Fruit fly (Drosophila melanogaster): ENCODE data around the gene XNP.

XNP gene

DNA sequence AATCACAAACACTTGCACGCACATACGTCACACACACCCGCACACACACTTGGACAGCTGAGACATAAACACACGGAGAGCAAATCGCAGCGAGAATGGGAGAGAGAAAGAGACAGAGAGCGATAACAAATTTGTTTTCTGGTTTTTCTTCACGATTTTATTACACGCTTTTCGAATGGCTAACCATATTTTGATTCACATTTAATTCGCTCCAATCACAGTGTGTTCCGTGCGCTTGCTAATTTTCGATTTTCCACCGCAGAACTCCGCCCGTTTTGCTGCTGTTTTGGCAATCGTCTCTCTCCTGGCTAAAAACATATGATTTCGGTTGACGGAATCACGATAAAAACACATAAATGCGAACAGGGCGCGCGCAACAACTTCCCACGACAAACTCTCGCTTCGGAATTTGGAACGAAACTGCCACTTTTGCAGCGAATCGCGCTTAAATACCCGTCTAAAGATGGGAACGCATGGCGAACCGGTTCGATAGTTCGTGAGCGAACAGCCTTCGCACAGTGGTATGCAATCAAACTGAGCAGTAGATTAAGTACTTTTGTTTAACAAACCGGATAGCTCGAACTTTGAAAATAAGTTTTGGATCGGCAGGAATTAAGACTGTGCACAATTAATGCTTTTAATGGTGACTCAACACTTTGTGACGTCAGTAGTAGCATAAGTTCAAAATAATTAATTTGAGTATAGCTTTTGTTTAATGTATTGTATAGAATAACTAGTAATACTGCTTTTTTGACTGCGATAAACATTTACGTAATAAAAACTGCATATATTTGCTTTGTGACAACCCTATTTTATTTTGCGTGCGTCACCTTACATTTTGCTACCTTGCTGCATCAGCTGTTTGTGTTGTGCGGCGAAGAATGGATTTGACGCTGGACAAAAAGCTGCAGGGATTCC lies 9.7 kb downstream of the XNP start, which contains the start of the genes Fur1 and Vps33B (continued):
- TF ChIP-seq Trl (optimal IDR thresholded peaks at IDR 0.05) (peak; percentile 75 to 95), Trl (GFP tag; optimal IDR thresholded peaks at IDR 0.05) (peak; percentile 98), Atf3 (GFP tag; optimal IDR thresholded peaks at IDR 0.05) (peak; percentile 97), Ssrp (tag; optimal IDR thresholded peaks at IDR 0.05) (peak; percentile 97), CG8281 (tag; optimal IDR thresholded peaks at IDR 0.05) (peak; percentile 83), her (GFP tag; optimal IDR thresholded peaks at IDR 0.05) (peak; percentile 95), Lhr (GFP tag; optimal IDR thresholded peaks at IDR 0.05) (peak; percentile 94), dmrt11E (tag; optimal IDR thresholded peaks at IDR 0.05) (peak; percentile 96), sqz (GFP tag; optimal IDR thresholded peaks at IDR 0.05) (peak; percentile 93), CG17912 (GFP tag; optimal IDR thresholded peaks at IDR 0.05) (peak; percentile 83), zfh2 (GFP tag; optimal IDR thresholded peaks at IDR 0.05) (peak; percentile 99), ind (GFP tag; optimal IDR thresholded peaks at IDR 0.05) (peak; percentile 99), dysf (GFP tag; IDR thresholded peaks at IDR 0.05) (peak; percentile 95), danr (GFP tag; IDR thresholded peaks at IDR 0.05) (peak; percentile 86), MTF-1 (GFP tag; optimal IDR thresholded peaks at IDR 0.05; ENCODE audit: borderline replicate concordance) (peak; percentile 83), CG13624 (GFP tag; optimal IDR thresholded peaks at IDR 0.05) (peak; percentile 98), sug (tag; optimal IDR thresholded peaks at IDR 0.05) (peak; percentile 95), jumu (GFP tag; optimal IDR thresholded peaks at IDR 0.05) (peak; percentile 99), Kr (GFP tag; optimal IDR thresholded peaks at IDR 0.05) (no peak), CG12299 (tag; optimal IDR thresholded peaks at IDR 0.05) (peak; percentile 94), CG10209 (GFP tag; optimal IDR thresholded peaks at IDR 0.05) (peak; percentile 97), Stat92E (GFP tag; optimal IDR thresholded peaks at IDR 0.05) (peak in 1 of 3 experiments; percentile 75), CG16779 (GFP tag; IDR thresholded peaks at IDR 0.05) (peak; percentile 92), Gug (GFP tag; IDR thresholded peaks at IDR 0.05) (peak; percentile 92), BtbVII (GFP tag; optimal IDR thresholded peaks at IDR 0.05) (peak; percentile 96), gsb (GFP tag; IDR thresholded peaks at IDR 0.05) (peak; percentile 90), Hr3 (GFP tag; optimal IDR thresholded peaks at IDR 0.05) (peak; percentile 98), scrt (GFP tag; optimal IDR thresholded peaks at IDR 0.05) (peak; percentile 87), CG1024 (GFP tag; IDR thresholded peaks at IDR 0.05) (peak; percentile 81), ham (GFP tag; IDR thresholded peaks at IDR 0.05) (peak; percentile 80; the same call in 1 of the 2 replicates), fd102C (GFP tag; optimal IDR thresholded peaks at IDR 0.05) (peak; percentile 64), CG13894 (tag; optimal IDR thresholded peaks at IDR 0.05) (peak; percentile 91), insv (GFP tag; optimal IDR thresholded peaks at IDR 0.05) (peak; percentile 62 to 80), CG11723 (GFP tag; optimal IDR thresholded peaks at IDR 0.05) (peak; percentile 96), CG31388 (GFP tag; optimal IDR thresholded peaks at IDR 0.05) (peak; percentile 96), Dref (GFP tag; IDR thresholded peaks at IDR 0.05) (no peak), corto (GFP tag; optimal IDR thresholded peaks at IDR 0.05) (peak; percentile 72), CG4854 (GFP tag; optimal IDR thresholded peaks at IDR 0.05) (peak; percentile 97), CG13775 (GFP tag; optimal IDR thresholded peaks at IDR 0.05) (peak; percentile 99), NfI (GFP tag; optimal IDR thresholded peaks at IDR 0.05) (peak; percentile 96), CG4820 (GFP tag; optimal IDR thresholded peaks at IDR 0.05) (peak; percentile 97), cwo (GFP tag; optimal IDR thresholded peaks at IDR 0.05) (peak; percentile 91), Sin3A (optimal IDR thresholded peaks at IDR 0.05) (peak; percentile 86), dpn (GFP tag; optimal IDR thresholded peaks at IDR 0.05) (peak; percentile 98 to 99), CG4707 (GFP tag; optimal IDR thresholded peaks at IDR 0.05) (peak; percentile 84), CG3407 (GFP tag; optimal IDR thresholded peaks at IDR 0.05) (peak; percentile 92), Myb (GFP tag; optimal IDR thresholded peaks at IDR 0.05) (peak; percentile 91), CG34376 (GFP tag; optimal IDR thresholded peaks at IDR 0.05) (peak; percentile 96)

All from whole organism, embryonic.